Worm (Caenorhabditis elegans) whole organism, L3 larva: ENCODE results near the gene nhr-17.

ENCODE experiments used
- elt-3 ChIP-seq, 3 experiments: fragments of 150-350 bp in 1 of 3; sonication (generic microtip) in 2 of 3; optimal IDR thresholded peaks; 2 replicates in 2 of 3; 4 replicates in 1 of 3; lab custom pipeline; 2014 to 2017; ENCODE audit warnings: missing biosample characterization in 3 of 3, missing genetic modification characterization in 3 of 3
- nhr-11 ChIP-seq: fragments of 150-350 bp; optimal IDR thresholded peaks from 2 replicates; lab custom pipeline; 2014; ENCODE audit warnings: missing biosample characterization, missing genetic modification characterization
- nhr-12 ChIP-seq: fragments of 150-350 bp; optimal IDR thresholded peaks from 2 replicates; lab custom pipeline; 2014; ENCODE audit warnings: missing biosample characterization, missing genetic modification characterization
- nhr-237 ChIP-seq: fragments of 150-350 bp; optimal IDR thresholded peaks from 2 replicates; lab custom pipeline; 2014; ENCODE audit warnings: missing biosample characterization, missing genetic modification characterization
- nhr-25 ChIP-seq: sonication (generic microtip); optimal IDR thresholded peaks from 2 replicates; lab custom pipeline; 2017; ENCODE audit warnings: missing biosample characterization, missing genetic modification characterization
- nhr-77 ChIP-seq: fragments of 150-350 bp; optimal IDR thresholded peaks from 2 replicates; lab custom pipeline; 2014; ENCODE audit warnings: missing biosample characterization, missing genetic modification characterization

DNA sequence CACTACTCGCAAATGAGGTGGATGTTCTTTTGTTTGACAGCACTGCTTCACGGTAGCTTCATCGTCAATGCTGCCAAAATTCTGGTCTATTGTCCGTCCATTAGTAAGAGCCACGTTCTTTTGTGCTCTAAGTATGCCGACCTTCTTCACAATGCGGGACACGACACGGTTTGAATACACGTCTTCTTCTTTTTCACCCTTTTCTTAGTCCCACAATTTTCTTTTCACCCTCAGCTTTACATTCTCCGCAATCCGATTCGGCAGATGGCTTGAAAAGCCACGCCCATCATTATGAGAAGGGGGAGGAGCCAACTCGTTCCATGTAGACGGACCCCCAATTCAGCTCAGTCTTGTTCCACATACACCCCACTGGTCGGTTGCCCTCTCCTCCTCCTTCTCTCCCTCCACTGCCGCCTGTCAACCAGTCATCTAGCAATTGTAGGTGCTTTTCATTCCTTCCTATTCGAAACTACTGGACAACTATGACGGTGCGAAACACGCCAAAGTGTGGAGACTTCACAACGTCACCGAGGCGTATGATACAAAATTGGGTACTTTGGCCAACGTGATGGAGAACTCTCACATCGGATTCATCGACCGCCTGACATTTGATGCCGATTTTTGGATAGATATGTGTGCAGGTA, 24.2 kb upstream of the nhr-17 start:
- TF ChIP-seq nhr-12 (no peak), nhr-237 (tag; lab: Kevin White, UChicago) (no peak), nhr-11 (tag; lab: Kevin White, UChicago) (no peak), nhr-77 (tag; lab: Kevin White, UChicago) (no peak), nhr-25 (tag; lab: Kevin White, UChicago) (no peak), elt-3 (tag; optimal IDR thresholded peaks at IDR 0.05; lab: Kevin White, UChicago) (no peak)
